Worm (Caenorhabditis elegans) whole organism, L2 larva: ENCODE results near the gene F12F6.1.

Source experiments
- C34F6.9 ChIP-seq: fragments of 150-350 bp; optimal IDR thresholded peaks from 2 replicates; lab custom pipeline; 2014; ENCODE audit warnings: missing biosample characterization, missing genetic modification characterization
- F13H6.1 ChIP-seq: sonication (generic microtip); optimal IDR thresholded peaks from 2 replicates; lab custom pipeline; 2016; ENCODE audit warnings: missing genetic modification characterization, missing compliant biosample characterization
- R02D3.7 ChIP-seq: fragments of 150-350 bp; optimal IDR thresholded peaks from 2 replicates; lab custom pipeline; 2014; ENCODE audit warnings: missing biosample characterization, missing genetic modification characterization
- Y55F3AM.14 ChIP-seq: fragments of 200-800 bp; sonication (Bioruptor generic); optimal IDR thresholded peaks from 2 replicates; lab custom pipeline; 2018; ENCODE audit warnings: mild to moderate bottlenecking, missing genetic modification characterization, missing compliant biosample characterization
- ZK546.5 ChIP-seq: sonication (generic microtip); optimal IDR thresholded peaks from 2 replicates; lab custom pipeline; 2017; ENCODE audit warnings: missing biosample characterization, missing genetic modification characterization
- alr-1 ChIP-seq: fragments of 150-350 bp; optimal IDR thresholded peaks from 2 replicates; lab custom pipeline; 2014; ENCODE audit warnings: missing biosample characterization, missing genetic modification characterization
- aly-2 ChIP-seq: fragments of 150-350 bp; optimal IDR thresholded peaks from 2 replicates; lab custom pipeline; 2014; ENCODE audit warnings: missing biosample characterization, missing genetic modification characterization
- ama-1 ChIP-seq: fragments of 150-350 bp; optimal IDR thresholded peaks from 2 replicates; lab custom pipeline; 2018; ENCODE audit warnings: inconsistent platforms
- blmp-1 ChIP-seq: sonication (generic microtip); optimal IDR thresholded peaks from 2 replicates; lab custom pipeline; 2017; ENCODE audit warnings: missing genetic modification characterization, mild to moderate bottlenecking, missing compliant biosample characterization, antibody characterized with exemption, moderate library complexity; ENCODE audit not compliant: insufficient read depth
- ceh-16 ChIP-seq: fragments of 150-350 bp; optimal IDR thresholded peaks from 2 replicates; lab custom pipeline; 2014; ENCODE audit warnings: missing biosample characterization, missing genetic modification characterization
- ceh-82 ChIP-seq: fragments of 150-350 bp; optimal IDR thresholded peaks from 2 replicates; lab custom pipeline; 2014; ENCODE audit warnings: missing biosample characterization, missing genetic modification characterization
- crh-2 ChIP-seq: sonication (generic microtip); optimal IDR thresholded peaks from 2 replicates; lab custom pipeline; 2017; ENCODE audit warnings: missing biosample characterization, missing genetic modification characterization
- dmd-4 ChIP-seq: sonication (generic microtip); optimal IDR thresholded peaks from 2 replicates; lab custom pipeline; 2017; ENCODE audit warnings: missing biosample characterization, missing genetic modification characterization
- egl-27 ChIP-seq: sonication (generic microtip); optimal IDR thresholded peaks from 3 replicates; lab custom pipeline; 2017; ENCODE audit warnings: missing biosample characterization, missing genetic modification reagents, missing genetic modification characterization
- elt-1 ChIP-seq: fragments of 150-350 bp; optimal IDR thresholded peaks from 2 replicates; lab custom pipeline; 2014; ENCODE audit warnings: missing biosample characterization, missing genetic modification characterization
- elt-3 ChIP-seq: sonication (generic microtip); optimal IDR thresholded peaks from 2 replicates; lab custom pipeline; 2017; ENCODE audit warnings: missing biosample characterization, missing genetic modification characterization
- fos-1 ChIP-seq: fragments of 150-350 bp; optimal IDR thresholded peaks from 2 replicates; lab custom pipeline; 2014; ENCODE audit warnings: missing biosample characterization, missing genetic modification characterization
- gmeb-1 ChIP-seq: fragments of 150-350 bp; optimal IDR thresholded peaks from 2 replicates; lab custom pipeline; 2014; ENCODE audit warnings: missing biosample characterization, missing genetic modification characterization
- lin-11 ChIP-seq: fragments of 150-350 bp; sonication (generic microtip); optimal IDR thresholded peaks from 2 replicates; lab custom pipeline; 2014; ENCODE audit warnings: missing biosample characterization, missing genetic modification characterization, inconsistent platforms, mixed read lengths
- lin-13 ChIP-seq: fragments of 150-350 bp; optimal IDR thresholded peaks from 2 replicates; lab custom pipeline; 2014; ENCODE audit warnings: missing biosample characterization, missing genetic modification reagents, missing genetic modification characterization
- lin-39 ChIP-seq: fragments of 150-350 bp; optimal IDR thresholded peaks from 2 replicates; lab custom pipeline; 2014; ENCODE audit warnings: missing biosample characterization, missing genetic modification reagents, missing genetic modification characterization
- lsy-2 ChIP-seq, 2 experiments: fragments of 150-350 bp in 1 of 2; sonication (generic microtip) in 1 of 2; optimal IDR thresholded peaks; 2 replicates each; lab custom pipeline; 2014 to 2017; ENCODE audit warnings: missing biosample characterization in 2 of 2, missing genetic modification characterization in 2 of 2
- mab-5 ChIP-seq: fragments of 150-350 bp; optimal IDR thresholded peaks from 2 replicates; lab custom pipeline; 2014; ENCODE audit warnings: missing biosample characterization, missing genetic modification characterization
- mbf-1 ChIP-seq: sonication (generic microtip); optimal IDR thresholded peaks from 2 replicates; lab custom pipeline; 2017; ENCODE audit warnings: missing biosample characterization, missing genetic modification characterization
- mdl-1 ChIP-seq, 2 experiments: fragments of 150-350 bp in 1 of 2; sonication (generic microtip) in 1 of 2; optimal IDR thresholded peaks; 2 replicates each; lab custom pipeline; 2017; ENCODE audit warnings: missing biosample characterization in 2 of 2, missing genetic modification characterization in 2 of 2
- nhr-10 ChIP-seq: sonication (generic microtip); optimal IDR thresholded peaks from 2 replicates; lab custom pipeline; 2017; ENCODE audit warnings: missing biosample characterization, missing genetic modification characterization
- nhr-11 ChIP-seq: fragments of 150-350 bp; optimal IDR thresholded peaks from 2 replicates; lab custom pipeline; 2014; ENCODE audit warnings: missing biosample characterization, missing genetic modification characterization
- nhr-12 ChIP-seq: fragments of 150-350 bp; optimal IDR thresholded peaks from 2 replicates; lab custom pipeline; 2014; ENCODE audit warnings: missing biosample characterization, missing genetic modification characterization
- nhr-129 ChIP-seq: fragments of 150-350 bp; optimal IDR thresholded peaks from 2 replicates; lab custom pipeline; 2014; ENCODE audit warnings: missing biosample characterization, missing genetic modification characterization
- nhr-21 ChIP-seq: fragments of 150-350 bp; optimal IDR thresholded peaks from 2 replicates; lab custom pipeline; 2014; ENCODE audit warnings: missing biosample characterization, missing genetic modification characterization
- nhr-23 ChIP-seq: fragments of 150-350 bp; optimal IDR thresholded peaks from 2 replicates; lab custom pipeline; 2014; ENCODE audit warnings: missing biosample characterization, missing genetic modification reagents, missing genetic modification characterization
- nhr-237 ChIP-seq: fragments of 150-350 bp; optimal IDR thresholded peaks from 2 replicates; lab custom pipeline; 2014; ENCODE audit warnings: missing biosample characterization, missing genetic modification characterization
- nhr-25 ChIP-seq: fragments of 150-350 bp; sonication (generic microtip); optimal IDR thresholded peaks from 3 replicates; lab custom pipeline; 2014; ENCODE audit warnings: missing biosample characterization, missing genetic modification characterization
- nhr-6 ChIP-seq: fragments of 150-350 bp; optimal IDR thresholded peaks from 2 replicates; lab custom pipeline; 2014; ENCODE audit warnings: missing biosample characterization, missing genetic modification characterization
- nhr-77 ChIP-seq: fragments of 150-350 bp; optimal IDR thresholded peaks from 2 replicates; lab custom pipeline; 2014; ENCODE audit warnings: missing biosample characterization, missing genetic modification characterization
- peb-1 ChIP-seq: fragments of 150-350 bp; optimal IDR thresholded peaks from 2 replicates; lab custom pipeline; 2014; ENCODE audit warnings: missing biosample characterization, missing genetic modification characterization
- sem-4 ChIP-seq: fragments of 150-350 bp; optimal IDR thresholded peaks from 2 replicates; lab custom pipeline; 2014; ENCODE audit warnings: missing biosample characterization, missing genetic modification reagents, missing genetic modification characterization
- skn-1 ChIP-seq: sonication (generic microtip); optimal IDR thresholded peaks from 2 replicates; lab custom pipeline; 2017; ENCODE audit warnings: missing biosample characterization, missing genetic modification characterization
- sma-3 ChIP-seq: sonication (generic microtip); optimal IDR thresholded peaks from 2 replicates; lab custom pipeline; 2016; ENCODE audit warnings: missing genetic modification reagents, missing genetic modification characterization, missing compliant biosample characterization
- sma-9 ChIP-seq, 2 experiments: fragments of 150-350 bp in 1 of 2; sonication (generic microtip) in 1 of 2; optimal IDR thresholded peaks; 2 replicates each; lab custom pipeline; 2014 to 2016; ENCODE audit warnings: missing genetic modification characterization in 2 of 2, mild to moderate bottlenecking in 1 of 2, missing biosample characterization in 1 of 2, missing compliant biosample characterization in 1 of 2, missing genetic modification reagents in 1 of 2, moderate library complexity in 1 of 2
- snpc-4 ChIP-seq: fragments of 150-350 bp; optimal IDR thresholded peaks from 2 replicates; lab custom pipeline; 2014; ENCODE audit warnings: missing biosample characterization, missing genetic modification characterization
- unc-39 ChIP-seq: fragments of 150-350 bp; optimal IDR thresholded peaks from 2 replicates; lab custom pipeline; 2014; ENCODE audit warnings: missing biosample characterization, missing genetic modification characterization
- unc-55 ChIP-seq: fragments of 150-350 bp; sonication (generic microtip); optimal IDR thresholded peaks from 3 replicates; lab custom pipeline; 2014; ENCODE audit warnings: missing biosample characterization, missing genetic modification reagents, missing genetic modification characterization
- unc-62 ChIP-seq: fragments of 150-350 bp; optimal IDR thresholded peaks from 2 replicates; lab custom pipeline; 2014; ENCODE audit warnings: missing biosample characterization, missing genetic modification reagents, missing genetic modification characterization
- zag-1 ChIP-seq: fragments of 150-350 bp; optimal IDR thresholded peaks from 2 replicates; lab custom pipeline; 2014; ENCODE audit warnings: missing biosample characterization, missing genetic modification characterization
- ztf-1 ChIP-seq: fragments of 200-800 bp; sonication (Bioruptor generic); conservative IDR thresholded peaks from 2 replicates; pipeline ENCODE4 v1.3.6; 2022; ENCODE audit warnings: missing genetic modification characterization, missing compliant biosample characterization
- ztf-11 ChIP-seq: sonication (generic microtip); optimal IDR thresholded peaks from 2 replicates; lab custom pipeline; 2017; ENCODE audit warnings: missing biosample characterization, missing genetic modification characterization
- ztf-4 ChIP-seq: fragments of 150-350 bp; optimal IDR thresholded peaks from 2 replicates; lab custom pipeline; 2014; ENCODE audit warnings: missing biosample characterization, missing genetic modification characterization

F12F6.1 gene

ce11 chrIV:11565022-11565421, 18.7 kb upstream of the F12F6.1 start:
- no peak for TF ChIP-seq nhr-129 (tag; lab: Kevin White, UChicago)
- TF ChIP-seq aly-2 (tag; lab: Kevin White, UChicago) = no peak
- no peak for TF ChIP-seq nhr-77 (tag; lab: Kevin White, UChicago)
- TF ChIP-seq gmeb-1 (tag; lab: Kevin White, UChicago) = no peak
- TF ChIP-seq lin-39 (tag; lab: Kevin White, UChicago) = no peak
- no peak for TF ChIP-seq sma-9 (GFP tag; optimal IDR thresholded peaks at IDR 0.05; lab: Kevin White, UChicago)
- no peak for TF ChIP-seq sma-9 (tag; optimal IDR thresholded peaks at IDR 0.05; lab: Kevin White, UChicago)
- no peak for TF ChIP-seq egl-27
- no peak for TF ChIP-seq sma-3 (GFP tag; lab: Kevin White, UChicago)
- no peak for TF ChIP-seq ZK546.5 (tag; lab: Kevin White, UChicago)
- no peak for TF ChIP-seq nhr-21 (tag; lab: Kevin White, UChicago)
- no peak for TF ChIP-seq unc-62 (GFP tag; lab: Kevin White, UChicago)
- no peak for TF ChIP-seq unc-39

ce11 chrIV:11566146-11566545, 17.6 kb upstream of the F12F6.1 start, which contains the start of gene sec-24.1:
Gene sec-24.1 (minus strand): TSS chrIV:11566194.
- TF ChIP-seq unc-55 (peak; percentile 96), nhr-10 (tag; lab: Kevin White, UChicago) (no peak), unc-39 (no peak), aly-2 (tag; lab: Kevin White, UChicago) (no peak), nhr-21 (tag; lab: Kevin White, UChicago) (peak; percentile 88), sma-9 (GFP tag; optimal IDR thresholded peaks at IDR 0.05; lab: Kevin White, UChicago) (peak; percentile 94), sma-9 (tag; optimal IDR thresholded peaks at IDR 0.05; lab: Kevin White, UChicago) (no peak), elt-3 (tag; lab: Kevin White, UChicago) (no peak), unc-62 (GFP tag; lab: Kevin White, UChicago) (peak; percentile 39), mdl-1 (tag; optimal IDR thresholded peaks at IDR 0.05; lab: Kevin White, UChicago) (peak; percentile 57 to 68), C34F6.9 (tag; lab: Kevin White, UChicago) (peak; percentile 88), ama-1 (lab: Kevin White, UChicago) (no peak), ztf-1 (GFP tag; lab: Robert Waterston, UW) (no peak), R02D3.7 (tag; lab: Kevin White, UChicago) (peak; percentile 60), nhr-23 (tag; lab: Kevin White, UChicago) (no peak), ztf-4 (tag; lab: Kevin White, UChicago) (peak; percentile 84), ZK546.5 (tag; lab: Kevin White, UChicago) (peak; percentile 75), sma-3 (GFP tag; lab: Kevin White, UChicago) (peak; percentile 92), zag-1 (tag; lab: Kevin White, UChicago) (no peak), ceh-82 (tag; lab: Kevin White, UChicago) (peak; percentile 68), nhr-129 (tag; lab: Kevin White, UChicago) (peak; percentile 78), F13H6.1 (peak; percentile 89), nhr-6 (tag; lab: Kevin White, UChicago) (peak; percentile 69), ceh-16 (peak; percentile 85), elt-1 (tag; lab: Kevin White, UChicago) (no peak), crh-2 (tag; lab: Kevin White, UChicago) (peak; percentile 95), nhr-237 (tag; lab: Kevin White, UChicago) (peak; percentile 63), nhr-12 (tag; lab: Kevin White, UChicago) (no peak), gmeb-1 (tag; lab: Kevin White, UChicago) (peak; percentile 96), egl-27 (peak; percentile 47), lin-13 (GFP tag; lab: Kevin White, UChicago) (peak; percentile 87), lsy-2 (tag; optimal IDR thresholded peaks at IDR 0.05; lab: Kevin White, UChicago) (peak; percentile 99 to 100), lin-11 (tag; lab: Kevin White, UChicago) (peak; percentile 86), nhr-25 (tag; lab: Kevin White, UChicago) (peak; percentile 92), blmp-1 (tag; lab: Kevin White, UChicago) (peak; percentile 65), Y55F3AM.14 (GFP tag; lab: Kevin White, UChicago) (no peak), dmd-4 (tag; lab: Kevin White, UChicago) (no peak), skn-1 (tag; lab: Kevin White, UChicago) (no peak), lin-39 (tag; lab: Kevin White, UChicago) (no peak), nhr-77 (tag; lab: Kevin White, UChicago) (no peak), snpc-4 (tag; lab: Kevin White, UChicago) (peak; percentile 63), peb-1 (no peak), nhr-11 (tag; lab: Kevin White, UChicago) (no peak), ztf-11 (tag; lab: Kevin White, UChicago) (no peak), mab-5 (tag; lab: Kevin White, UChicago) (peak; percentile 83), alr-1 (no peak), sem-4 (tag; lab: Kevin White, UChicago) (peak; percentile 88), fos-1 (tag; lab: Kevin White, UChicago) (peak; percentile 68), mbf-1 (tag; lab: Kevin White, UChicago) (no peak)
